Worm (Caenorhabditis elegans) whole organism, L4 larva: ENCODE measurements around the gene K07F5.6.
A peak's percentile ranks its signal among the peaks of the same experiment; 100 is the strongest.

Experiments used
- D1046.2 ChIP-seq: fragments of 200-800 bp; sonication (Bioruptor generic); IDR thresholded peaks from 2 replicates; pipeline ENCODE4 v1.3.6; 2022; ENCODE audit warnings: missing genetic modification characterization, missing compliant biosample characterization
- F49E8.2 ChIP-seq: sonication (generic microtip); optimal IDR thresholded peaks from 2 replicates; lab custom pipeline; 2016; ENCODE audit warnings: missing compliant biosample characterization, mild to moderate bottlenecking, missing genetic modification characterization, borderline replicate concordance
- ZK546.5 ChIP-seq, 2 experiments: sonication (generic microtip); optimal IDR thresholded peaks; 2 replicates each; lab custom pipeline; 2017; ENCODE audit warnings: missing biosample characterization in 2 of 2, missing genetic modification characterization in 2 of 2
- aha-1 ChIP-seq: fragments of 150-350 bp; peaks from one replicate; lab custom pipeline; 2014; ENCODE audit warnings: missing biosample characterization, missing genetic modification characterization
- ceh-32 ChIP-seq: sonication (generic microtip); optimal IDR thresholded peaks from 2 replicates; lab custom pipeline; 2016; ENCODE audit warnings: mild to moderate bottlenecking, missing genetic modification characterization, missing compliant biosample characterization; ENCODE audit not compliant: poor library complexity
- ceh-62 ChIP-seq: sonication (generic microtip); optimal IDR thresholded peaks from 2 replicates; lab custom pipeline; 2017; ENCODE audit warnings: missing biosample characterization, missing genetic modification characterization
- cey-2 ChIP-seq: sonication (generic microtip); optimal IDR thresholded peaks from 3 replicates; lab custom pipeline; 2017; ENCODE audit warnings: missing genetic modification characterization, mild to moderate bottlenecking, missing compliant biosample characterization, antibody characterized with exemption, borderline replicate concordance; ENCODE audit not compliant: insufficient read depth
- daf-12 ChIP-seq: fragments of 150-350 bp; optimal IDR thresholded peaks from 2 replicates; lab custom pipeline; 2014; ENCODE audit warnings: missing biosample characterization, missing genetic modification reagents, missing genetic modification characterization
- dpl-1 ChIP-seq: fragments of 150-350 bp; optimal IDR thresholded peaks from 2 replicates; lab custom pipeline; 2014; ENCODE audit warnings: missing biosample characterization, missing genetic modification reagents, missing genetic modification characterization
- dve-1 ChIP-seq: sonication (generic microtip); optimal IDR thresholded peaks from 2 replicates; lab custom pipeline; 2017; ENCODE audit warnings: antibody characterized with exemption, mild to moderate bottlenecking, missing genetic modification characterization, missing compliant biosample characterization; ENCODE audit not compliant: insufficient read depth
- fkh-10 ChIP-seq: fragments of 150-350 bp; optimal IDR thresholded peaks from 2 replicates; lab custom pipeline; 2014; ENCODE audit warnings: missing biosample characterization, missing genetic modification reagents, missing genetic modification characterization
- hif-1 ChIP-seq, 2 experiments: sonication (generic microtip); optimal IDR thresholded peaks; 2 replicates each; lab custom pipeline; 2016 to 2017; ENCODE audit warnings: missing compliant biosample characterization in 2 of 2, missing genetic modification characterization in 2 of 2, missing genetic modification reagents in 2 of 2, missing genotype in 2 of 2, mild to moderate bottlenecking in 1 of 2
- hmg-1.1 ChIP-seq: fragments of 200-800 bp; sonication (Bioruptor generic); IDR thresholded peaks from 2 replicates; pipeline ENCODE4 v1.3.6; 2022; ENCODE audit warnings: missing genetic modification reagents, missing genetic modification characterization, missing compliant biosample characterization
- jun-1 ChIP-seq: fragments of 150-350 bp; optimal IDR thresholded peaks from 2 replicates; lab custom pipeline; 2014; ENCODE audit warnings: missing biosample characterization, missing genetic modification reagents, missing genetic modification characterization
- lim-7 ChIP-seq: fragments of 200-800 bp; sonication (Bioruptor generic); IDR thresholded peaks from 2 replicates; pipeline ENCODE4 v1.3.6; 2022; ENCODE audit warnings: missing genetic modification characterization, missing compliant biosample characterization
- lin-13 ChIP-seq: fragments of 150-350 bp; optimal IDR thresholded peaks from 2 replicates; lab custom pipeline; 2014; ENCODE audit warnings: missing biosample characterization, missing genetic modification reagents, missing genetic modification characterization
- lin-15B ChIP-seq: fragments of 150-350 bp; sonication (generic microtip); optimal IDR thresholded peaks from 3 replicates; lab custom pipeline; 2014; ENCODE audit warnings: missing biosample characterization, missing genetic modification characterization
- lin-29 ChIP-seq: fragments of 200-800 bp; sonication (Bioruptor generic); IDR thresholded peaks from 2 replicates; pipeline ENCODE4 v1.3.6; 2022; ENCODE audit warnings: missing genetic modification reagents, missing genetic modification characterization, missing compliant biosample characterization
- lin-38 ChIP-seq: fragments of 200-800 bp; sonication (Bioruptor generic); IDR thresholded peaks from 2 replicates; pipeline ENCODE4 v1.3.6; 2022; ENCODE audit warnings: missing genetic modification reagents, missing genetic modification characterization, missing compliant biosample characterization
- madf-9 ChIP-seq: fragments of 200-800 bp; sonication (Bioruptor generic); conservative IDR thresholded peaks from 2 replicates; pipeline ENCODE4 v1.3.6; 2022; ENCODE audit warnings: missing genetic modification reagents, missing genetic modification characterization, missing compliant biosample characterization
- mdl-1 ChIP-seq, 2 experiments: fragments of 150-350 bp in 1 of 2; sonication (generic microtip) in 1 of 2; optimal IDR thresholded peaks; 2 replicates each; lab custom pipeline; 2014 to 2017; ENCODE audit warnings: missing biosample characterization in 2 of 2, missing genetic modification characterization in 2 of 2
- mes-2 ChIP-seq: sonication (generic microtip); optimal IDR thresholded peaks from 2 replicates; lab custom pipeline; 2016; ENCODE audit warnings: missing genotype, mild to moderate bottlenecking, missing genetic modification characterization, missing compliant biosample characterization; ENCODE audit not compliant: poor library complexity, severe bottlenecking
- nhr-102 ChIP-seq: sonication (generic microtip); optimal IDR thresholded peaks from 2 replicates; lab custom pipeline; 2016; ENCODE audit warnings: mild to moderate bottlenecking, missing genetic modification characterization, moderate library complexity, missing compliant biosample characterization
- nhr-28 ChIP-seq: fragments of 150-350 bp; optimal IDR thresholded peaks from 2 replicates; lab custom pipeline; 2014; ENCODE audit warnings: missing biosample characterization, missing genetic modification characterization
- nhr-41 ChIP-seq: fragments of 200-800 bp; sonication (Bioruptor generic); IDR thresholded peaks from 2 replicates; pipeline ENCODE4 v1.3.6; 2022; ENCODE audit warnings: missing genetic modification reagents, missing genetic modification characterization, missing compliant biosample characterization
- nhr-76 ChIP-seq: fragments of 150-350 bp; optimal IDR thresholded peaks from 2 replicates; lab custom pipeline; 2014; ENCODE audit warnings: missing biosample characterization, missing genetic modification characterization
- php-3 ChIP-seq: fragments of 200-800 bp; sonication (Bioruptor generic); IDR thresholded peaks from 2 replicates; pipeline ENCODE4 v1.3.6; 2022; ENCODE audit warnings: missing genetic modification reagents, missing genetic modification characterization, missing compliant biosample characterization
- pqm-1 ChIP-seq: sonication (generic microtip); optimal IDR thresholded peaks from 2 replicates; lab custom pipeline; 2017; ENCODE audit warnings: missing biosample characterization, missing genetic modification characterization
- saeg-2 ChIP-seq: fragments of 200-800 bp; sonication (Bioruptor generic); IDR thresholded peaks from 2 replicates; pipeline ENCODE4 v1.3.6; 2022; ENCODE audit warnings: missing genetic modification reagents, missing genetic modification characterization, missing compliant biosample characterization
- sdz-12 ChIP-seq: fragments of 200-800 bp; sonication (Bioruptor generic); optimal IDR thresholded peaks from 2 replicates; lab custom pipeline; 2018; ENCODE audit warnings: mild to moderate bottlenecking, missing genetic modification characterization, missing compliant biosample characterization
- set-16 ChIP-seq: fragments of 200-800 bp; sonication (Bioruptor generic); IDR thresholded peaks from 2 replicates; pipeline ENCODE4 v1.3.6; 2022; ENCODE audit warnings: missing genetic modification reagents, missing genetic modification characterization, missing compliant biosample characterization
- snpc-1.2 ChIP-seq: fragments of 200-800 bp; sonication (Bioruptor generic); IDR thresholded peaks from 2 replicates; pipeline ENCODE4 v1.3.6; 2022; ENCODE audit warnings: missing genetic modification reagents, missing genetic modification characterization, missing compliant biosample characterization
- spr-3 ChIP-seq: fragments of 200-800 bp; sonication (Bioruptor generic); optimal IDR thresholded peaks from 2 replicates; lab custom pipeline; 2018; ENCODE audit warnings: mild to moderate bottlenecking, missing genetic modification characterization, missing compliant biosample characterization
- tra-1 ChIP-seq: fragments of 200-800 bp; sonication (Bioruptor generic); IDR thresholded peaks from 2 replicates; pipeline ENCODE4 v1.3.6; 2022; ENCODE audit warnings: missing genetic modification reagents, missing genetic modification characterization, missing compliant biosample characterization
- unc-130 ChIP-seq: sonication (generic microtip); optimal IDR thresholded peaks from 2 replicates; lab custom pipeline; 2016; ENCODE audit warnings: missing genetic modification reagents, missing genetic modification characterization, missing compliant biosample characterization
- unc-39 ChIP-seq: sonication (generic microtip); optimal IDR thresholded peaks from 2 replicates; lab custom pipeline; 2017; ENCODE audit warnings: missing biosample characterization, missing genetic modification characterization
- vab-7 ChIP-seq: fragments of 200-800 bp; sonication (Bioruptor generic); IDR thresholded peaks from 2 replicates; pipeline ENCODE4 v1.3.6; 2022; ENCODE audit warnings: missing genetic modification reagents, missing genetic modification characterization, missing compliant biosample characterization
- zag-1 ChIP-seq: fragments of 150-350 bp; optimal IDR thresholded peaks from 2 replicates; lab custom pipeline; 2014; ENCODE audit warnings: missing biosample characterization, missing genetic modification characterization
- zfp-2 ChIP-seq: sonication (generic microtip); optimal IDR thresholded peaks from 2 replicates; lab custom pipeline; 2016; ENCODE audit warnings: mild to moderate bottlenecking, missing genetic modification characterization, missing compliant biosample characterization
- zip-2 ChIP-seq: fragments of 150-350 bp; optimal IDR thresholded peaks from 2 replicates; lab custom pipeline; 2014; ENCODE audit warnings: missing biosample characterization, missing genetic modification characterization

K07F5.6 gene

DNA sequence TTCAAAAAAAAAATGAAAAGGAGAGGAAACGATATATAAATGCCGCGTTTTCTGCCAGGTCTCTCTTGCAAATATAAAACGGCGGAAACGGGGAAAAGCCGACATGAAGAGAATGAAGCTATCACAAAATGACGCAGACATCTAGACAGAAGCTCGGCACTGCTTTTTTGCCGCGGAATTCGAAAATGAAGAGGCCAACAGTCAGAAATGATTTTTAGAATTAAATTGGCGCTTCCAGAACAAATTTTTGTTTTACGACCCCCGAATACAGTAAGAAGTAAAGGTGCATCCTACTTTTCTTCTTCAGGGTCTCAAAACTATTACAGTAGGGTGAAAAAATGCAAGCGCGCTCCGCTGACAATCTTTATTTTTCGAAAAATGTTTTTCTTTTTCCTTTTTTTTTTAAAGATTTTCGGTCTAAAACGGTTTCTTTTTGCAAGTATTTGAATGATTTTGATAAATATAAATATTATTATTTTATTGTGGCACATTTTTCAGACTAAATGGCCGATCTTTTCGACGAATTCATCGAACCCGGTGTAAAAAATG is 21.2 kb downstream of the K07F5.6 start, which contains the start of gene mtr-4:
Gene mtr-4 (plus strand): TSS at position 499 of the 549 bp plus-strand sequence.
- TF ChIP-seq pqm-1 (tag; lab: Kevin White, UChicago) (peak; percentile 27), snpc-1.2 (GFP tag; lab: Robert Waterston, UW) (peak; percentile 80), mdl-1 (tag; optimal IDR thresholded peaks at IDR 0.05; lab: Kevin White, UChicago) (peak in 1 of 2 experiments; percentile 17), D1046.2 (GFP tag; lab: Robert Waterston, UW) (no peak), saeg-2 (GFP tag; lab: Robert Waterston, UW) (no peak), dpl-1 (peak; percentile 71), tra-1 (GFP tag; lab: Robert Waterston, UW) (0 out of 2 replicates have a peak, but pooled peaks have one; percentile 53), lim-7 (GFP tag; lab: Robert Waterston, UW) (no peak), vab-7 (GFP tag; lab: Robert Waterston, UW) (no peak), unc-130 (GFP tag; lab: Kevin White, UChicago) (peak; percentile 8), mes-2 (tag; lab: Kevin White, UChicago) (peak; percentile 8), nhr-28 (tag; lab: Kevin White, UChicago) (peak; percentile 3), zip-2 (tag; lab: Kevin White, UChicago) (no peak), lin-38 (GFP tag; lab: Robert Waterston, UW) (peak; percentile 95), F49E8.2 (tag; lab: Kevin White, UChicago) (peak; percentile 5)

DNA sequence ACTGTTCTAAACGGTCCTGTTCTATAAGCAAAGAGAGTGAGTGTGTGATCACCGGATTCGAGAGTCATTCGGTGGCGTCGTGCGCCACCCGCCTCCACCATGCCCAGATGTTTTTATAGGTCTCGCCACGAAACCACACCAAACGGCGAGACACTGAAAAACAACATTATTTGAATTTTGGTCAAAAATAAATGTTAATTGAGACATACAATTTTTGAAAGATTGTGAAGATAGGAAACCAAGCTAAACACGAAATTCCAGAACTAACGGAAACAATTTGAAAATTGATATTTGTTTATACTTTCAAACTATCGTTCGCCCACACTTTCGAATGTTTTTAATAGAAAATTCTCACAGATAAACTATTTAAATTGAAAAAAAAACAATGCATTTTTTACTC is 22.0 kb downstream of the K07F5.6 start, which contains the start of gene catp-6:
Gene catp-6 (minus strand): TSS at position 101 of the 400 bp plus-strand sequence.
- TF ChIP-seq cey-2 (tag; lab: Kevin White, UChicago) (no peak), ZK546.5 (tag; optimal IDR thresholded peaks at IDR 0.05; lab: Kevin White, UChicago) (no peak), jun-1 (no peak), nhr-41 (GFP tag; lab: Robert Waterston, UW) (no peak), lin-29 (GFP tag; lab: Robert Waterston, UW) (no peak), unc-130 (GFP tag; lab: Kevin White, UChicago) (no peak), nhr-76 (no peak), lin-15B (tag; lab: Kevin White, UChicago) (no peak), sdz-12 (GFP tag; lab: Kevin White, UChicago) (no peak), hif-1 (tag; optimal IDR thresholded peaks at IDR 0.05; lab: Kevin White, UChicago) (no peak), madf-9 (GFP tag; lab: Robert Waterston, UW) (no peak), php-3 (GFP tag; lab: Robert Waterston, UW) (no peak), ceh-32 (no peak)

DNA sequence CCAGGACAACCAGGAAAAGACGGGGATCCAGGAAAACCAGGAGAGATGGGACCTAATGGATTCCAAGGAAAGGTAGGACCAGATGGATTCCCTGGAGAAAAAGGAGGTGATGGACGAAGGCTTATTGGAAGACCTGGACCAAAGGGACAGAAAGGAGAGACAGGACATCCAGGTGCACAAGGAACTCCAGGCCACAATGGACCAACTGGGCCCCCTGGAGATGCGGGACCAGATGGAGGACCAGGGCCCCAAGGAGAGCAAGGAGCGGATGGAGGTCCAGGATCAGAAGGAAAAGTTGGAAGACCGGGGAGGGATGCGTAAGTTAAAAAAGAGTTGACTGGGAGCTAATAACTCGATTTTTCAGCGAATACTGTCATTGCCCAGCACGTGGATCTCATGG is 23.9 kb downstream of the K07F5.6 start:
- TF ChIP-seq zfp-2 (tag; lab: Kevin White, UChicago) (no peak), set-16 (GFP tag; lab: Robert Waterston, UW) (peak; percentile 71)

DNA sequence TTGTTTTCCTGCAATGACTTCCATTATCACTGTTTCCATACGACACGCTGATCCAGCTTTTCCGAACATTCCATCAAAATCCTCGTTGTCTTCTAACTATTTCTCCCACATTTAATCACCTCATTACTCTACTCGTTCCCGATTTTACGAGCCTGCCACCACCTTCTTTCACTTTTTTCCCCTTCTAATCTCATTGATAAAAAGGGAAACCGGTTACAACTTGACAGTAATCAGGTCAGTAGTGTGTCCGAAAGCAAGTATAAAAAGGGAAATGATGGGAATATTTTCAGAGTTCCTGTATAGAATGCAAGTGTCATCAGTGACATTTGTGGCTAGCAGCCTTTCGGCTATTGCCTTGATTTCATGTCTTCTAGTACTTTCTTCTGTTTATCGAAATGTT is 24.9 kb downstream of the K07F5.6 start, which contains the start of gene col-123:
Gene col-123 (plus strand): TSS at position 301 of the 400 bp plus-strand sequence.
- TF ChIP-seq dve-1 (tag; lab: Kevin White, UChicago) (no peak), pqm-1 (tag; lab: Kevin White, UChicago) (no peak), D1046.2 (GFP tag; lab: Robert Waterston, UW) (no peak), nhr-102 (tag; lab: Kevin White, UChicago) (no peak), sdz-12 (GFP tag; lab: Kevin White, UChicago) (no peak), lin-13 (no peak), unc-39 (no peak), set-16 (GFP tag; lab: Robert Waterston, UW) (no peak), ceh-62 (tag; lab: Kevin White, UChicago) (no peak), zag-1 (tag; lab: Kevin White, UChicago) (no peak), unc-130 (GFP tag; lab: Kevin White, UChicago) (no peak), spr-3 (GFP tag; lab: Kevin White, UChicago) (no peak), aha-1 (tag; lab: Kevin White, UChicago) (no peak), daf-12 (tag; lab: Kevin White, UChicago) (no peak), fkh-10 (GFP tag; lab: Kevin White, UChicago) (no peak), hmg-1.1 (GFP tag; lab: Robert Waterston, UW) (no peak), lin-38 (GFP tag; lab: Robert Waterston, UW) (no peak), madf-9 (GFP tag; lab: Robert Waterston, UW) (no peak)
- TF ChIP-seq, all 104 proteins: peak for 0
